Fruit fly (Drosophila melanogaster) whole organism, embryonic: Measurements from ENCODE around the gene CG32681.

Experiments used
- Antp ChIP-seq: fragments of 200-800 bp; sonication (Bioruptor generic); optimal IDR thresholded peaks from 3 replicates; lab custom pipeline; 2016; ENCODE audit warnings: missing biosample characterization, missing genetic modification characterization
- BEAF-32 ChIP-seq: fragments of 200-800 bp; sonication (Bioruptor generic); optimal IDR thresholded peaks from 3 replicates; lab custom pipeline; 2017; ENCODE audit warnings: missing biosample characterization, missing genetic modification characterization, mild to moderate bottlenecking, moderate library complexity, missing genetic modification reagents
- C15 ChIP-seq: fragments of 200-800 bp; sonication (Bioruptor generic); IDR thresholded peaks from 3 replicates; pipeline ENCODE4 v1.3.6; 2022; ENCODE audit warnings: missing biosample characterization, missing genetic modification characterization
- CG11560 ChIP-seq: fragments of 200-800 bp; sonication (Bioruptor generic); IDR thresholded peaks from 3 replicates; pipeline ENCODE4 v1.3.6; 2022; ENCODE audit warnings: missing biosample characterization, missing genetic modification characterization
- CG12155 ChIP-seq: fragments of 200-800 bp; sonication (Bioruptor generic); optimal IDR thresholded peaks from 3 replicates; lab custom pipeline; 2016; ENCODE audit warnings: missing biosample characterization, missing genetic modification characterization
- CG12219 ChIP-seq: fragments of 200-800 bp; sonication (Bioruptor generic); optimal IDR thresholded peaks from 3 replicates; lab custom pipeline; 2018; ENCODE audit warnings: missing biosample characterization, mild to moderate bottlenecking, missing genetic modification characterization
- CG1233 ChIP-seq: fragments of 200-800 bp; sonication (Bioruptor generic); optimal IDR thresholded peaks from 4 replicates; lab custom pipeline; 2018; ENCODE audit warnings: missing biosample characterization, mild to moderate bottlenecking, missing genetic modification characterization
- CG14860 ChIP-seq: fragments of 200-800 bp; sonication (Bioruptor generic); IDR thresholded peaks from 3 replicates; pipeline ENCODE4 v1.3.6; 2022; ENCODE audit warnings: missing biosample characterization, missing genetic modification characterization; ENCODE audit not compliant: partially characterized antibody
- CG1792 ChIP-seq: fragments of 200-800 bp; sonication (Bioruptor generic); optimal IDR thresholded peaks from 2 replicates; lab custom pipeline; 2016; ENCODE audit warnings: missing biosample characterization, missing genetic modification characterization
- CG18764 ChIP-seq: fragments of 200-800 bp; sonication (Bioruptor generic); optimal IDR thresholded peaks from 3 replicates; lab custom pipeline; 2016; ENCODE audit warnings: missing biosample characterization, missing genetic modification characterization
- CG2202 ChIP-seq: fragments of 200-800 bp; sonication (Bioruptor generic); optimal IDR thresholded peaks from 2 replicates; lab custom pipeline; 2018; ENCODE audit warnings: missing biosample characterization, mild to moderate bottlenecking, missing genetic modification characterization
- CG31224 ChIP-seq: fragments of 200-800 bp; sonication (Bioruptor generic); IDR thresholded peaks from 2 replicates; pipeline ENCODE4 v1.3.6; 2022; ENCODE audit warnings: missing biosample characterization, missing genetic modification characterization
- CG33213 ChIP-seq: fragments of 200-800 bp; sonication (Bioruptor generic); optimal IDR thresholded peaks from 3 replicates; lab custom pipeline; 2016; ENCODE audit warnings: missing biosample characterization, missing genetic modification characterization
- CG33557 ChIP-seq: fragments of 200-800 bp; sonication (Bioruptor generic); optimal IDR thresholded peaks from 2 replicates; lab custom pipeline; 2019; ENCODE audit warnings: missing biosample characterization, mild to moderate bottlenecking, missing genetic modification characterization, moderate library complexity
- CG4820 ChIP-seq: fragments of 200-800 bp; sonication (Bioruptor generic); optimal IDR thresholded peaks from 3 replicates; lab custom pipeline; 2016; ENCODE audit warnings: missing biosample characterization, missing genetic modification characterization
- CG6791 ChIP-seq: fragments of 200-800 bp; sonication (Bioruptor generic); IDR thresholded peaks from 3 replicates; pipeline ENCODE4 v1.3.6; 2022; ENCODE audit warnings: missing biosample characterization, missing genetic modification characterization; ENCODE audit not compliant: partially characterized antibody
- CG6854 ChIP-seq: fragments of 200-800 bp; sonication (Bioruptor generic); optimal IDR thresholded peaks from 3 replicates; lab custom pipeline; 2017; ENCODE audit warnings: missing biosample characterization, mild to moderate bottlenecking, missing genetic modification characterization
- Chrac-16 ChIP-seq: fragments of 200-800 bp; sonication (Bioruptor generic); optimal IDR thresholded peaks from 3 replicates; lab custom pipeline; 2016; ENCODE audit warnings: missing biosample characterization, missing genetic modification characterization
- Dek ChIP-seq: fragments of 200-800 bp; sonication (Bioruptor generic); optimal IDR thresholded peaks from 3 replicates; lab custom pipeline; 2019; ENCODE audit warnings: missing biosample characterization, mild to moderate bottlenecking, missing genetic modification characterization, moderate library complexity
- Dip2 ChIP-seq: fragments of 200-800 bp; sonication (Bioruptor generic); IDR thresholded peaks from 2 replicates; pipeline ENCODE4 v1.3.6; 2022; ENCODE audit warnings: missing biosample characterization, missing genetic modification characterization
- Dp ChIP-seq: fragments of 200-800 bp; sonication (Bioruptor generic); optimal IDR thresholded peaks from 2 replicates; lab custom pipeline; 2018; ENCODE audit warnings: missing biosample characterization, mild to moderate bottlenecking, missing genetic modification characterization, moderate library complexity
- Dref ChIP-seq: fragments of 200-800 bp; sonication (Bioruptor generic); IDR thresholded peaks from 2 replicates; pipeline ENCODE4 v1.3.6; 2022; ENCODE audit warnings: missing biosample characterization, missing genetic modification characterization
- Drgx ChIP-seq: fragments of 200-800 bp; sonication (Bioruptor generic); IDR thresholded peaks from 2 replicates; pipeline ENCODE4 v1.3.6; 2022; ENCODE audit warnings: missing biosample characterization, missing genetic modification characterization
- E2f1 ChIP-seq: fragments of 200-800 bp; sonication (Bioruptor generic); IDR thresholded peaks from 2 replicates; pipeline ENCODE4 v1.3.6; 2022; ENCODE audit warnings: missing biosample characterization, missing genetic modification characterization
- E2f2 ChIP-seq: fragments of 200-800 bp; sonication (Bioruptor generic); IDR thresholded peaks from 2 replicates; pipeline ENCODE4 v1.3.6; 2022; ENCODE audit warnings: missing biosample characterization, missing genetic modification characterization
- Fer2 ChIP-seq: fragments of 200-800 bp; sonication (Bioruptor generic); optimal IDR thresholded peaks from 2 replicates; lab custom pipeline; 2018; ENCODE audit warnings: missing biosample characterization, mild to moderate bottlenecking, missing genetic modification characterization, moderate library complexity
- Fer3 ChIP-seq: fragments of 200-800 bp; sonication (Bioruptor generic); optimal IDR thresholded peaks from 2 replicates; lab custom pipeline; 2018; ENCODE audit warnings: missing biosample characterization, mild to moderate bottlenecking, missing genetic modification characterization, moderate library complexity
- Gsc ChIP-seq: fragments of 200-800 bp; sonication (Bioruptor generic); IDR thresholded peaks from 2 replicates; pipeline ENCODE4 v1.3.6; 2022; ENCODE audit warnings: missing biosample characterization, missing genetic modification characterization
- H15 ChIP-seq: fragments of 200-800 bp; sonication (Bioruptor generic); IDR thresholded peaks from 3 replicates; pipeline ENCODE4 v1.3.6; 2022; ENCODE audit warnings: missing biosample characterization, missing genetic modification characterization
- Kr ChIP-seq: fragments of 200-800 bp; sonication (Bioruptor generic); optimal IDR thresholded peaks from 2 replicates; lab custom pipeline; 2017; ENCODE audit warnings: missing biosample characterization, mild to moderate bottlenecking, missing genetic modification characterization
- NFAT ChIP-seq: fragments of 200-800 bp; sonication (Bioruptor generic); IDR thresholded peaks from 2 replicates; pipeline ENCODE4 v1.3.6; 2022; ENCODE audit warnings: missing biosample characterization, missing genetic modification characterization
- Nf-YB ChIP-seq: fragments of 200-800 bp; sonication (Bioruptor generic); optimal IDR thresholded peaks from 3 replicates; lab custom pipeline; 2019; ENCODE audit warnings: missing biosample characterization, mild to moderate bottlenecking, missing genetic modification characterization, moderate library complexity
- Opbp ChIP-seq: fragments of 200-800 bp; sonication (Bioruptor generic); IDR thresholded peaks from 3 replicates; pipeline ENCODE4 v1.3.6; 2022; ENCODE audit warnings: missing biosample characterization, missing genetic modification characterization; ENCODE audit not compliant: partially characterized antibody
- Scr ChIP-seq: fragments of 200-800 bp; sonication (Bioruptor generic); IDR thresholded peaks from 2 replicates; pipeline ENCODE4 v1.3.6; 2022; ENCODE audit warnings: missing biosample characterization, missing genetic modification characterization; ENCODE audit not compliant: partially characterized antibody
- amos ChIP-seq: fragments of 200-800 bp; sonication (Bioruptor generic); IDR thresholded peaks from 2 replicates; pipeline ENCODE4 v1.3.6; 2022; ENCODE audit warnings: missing biosample characterization, missing genetic modification characterization; ENCODE audit not compliant: partially characterized antibody
- cg ChIP-seq: fragments of 200-800 bp; sonication (Bioruptor generic); optimal IDR thresholded peaks from 3 replicates; lab custom pipeline; 2019; ENCODE audit warnings: missing biosample characterization, mild to moderate bottlenecking, missing genetic modification characterization, moderate library complexity
- chif ChIP-seq, 2 experiments: fragments of 200-800 bp; sonication (Bioruptor generic); optimal IDR thresholded peaks; 3 replicates each; lab custom pipeline; 2016; ENCODE audit warnings: missing biosample characterization in 2 of 2, missing genetic modification characterization in 2 of 2
- gfzf ChIP-seq: fragments of 200-800 bp; sonication (Bioruptor generic); optimal IDR thresholded peaks from 2 replicates; lab custom pipeline; 2016; ENCODE audit warnings: missing biosample characterization, mild to moderate bottlenecking, missing genetic modification characterization, moderate library complexity
- gsb-n ChIP-seq: fragments of 200-800 bp; sonication (Bioruptor generic); optimal IDR thresholded peaks from 3 replicates; lab custom pipeline; 2018; ENCODE audit warnings: missing biosample characterization, mild to moderate bottlenecking, missing genetic modification characterization
- hbn ChIP-seq: fragments of 200-800 bp; sonication (Bioruptor generic); IDR thresholded peaks from 2 replicates; pipeline ENCODE4 v1.3.6; 2022; ENCODE audit warnings: missing biosample characterization, missing genetic modification characterization; ENCODE audit not compliant: partially characterized antibody
- maf-S ChIP-seq: fragments of 200-800 bp; sonication (Bioruptor generic); optimal IDR thresholded peaks from 2 replicates; lab custom pipeline; 2016; ENCODE audit warnings: missing biosample characterization, missing genetic modification characterization
- nerfin-1 ChIP-seq: fragments of 200-800 bp; sonication (Bioruptor generic); optimal IDR thresholded peaks from 3 replicates; lab custom pipeline; 2019; ENCODE audit warnings: missing biosample characterization, mild to moderate bottlenecking, missing genetic modification characterization, moderate library complexity
- nerfin-2 ChIP-seq: fragments of 200-800 bp; sonication (Bioruptor generic); IDR thresholded peaks from 2 replicates; pipeline ENCODE4 v1.3.6; 2022; ENCODE audit warnings: missing biosample characterization, missing genetic modification characterization; ENCODE audit not compliant: partially characterized antibody
- p53 ChIP-seq: fragments of 200-800 bp; sonication (Bioruptor generic); optimal IDR thresholded peaks from 2 replicates; lab custom pipeline; 2016; ENCODE audit warnings: missing biosample characterization, missing genetic modification characterization
- rib ChIP-seq: fragments of 200-800 bp; sonication (Bioruptor generic); IDR thresholded peaks from 2 replicates; pipeline ENCODE4 v1.3.6; 2022; ENCODE audit warnings: missing biosample characterization, missing genetic modification characterization
- scrt ChIP-seq: fragments of 200-800 bp; sonication (Bioruptor generic); optimal IDR thresholded peaks from 2 replicates; lab custom pipeline; 2018; ENCODE audit warnings: missing biosample characterization, mild to moderate bottlenecking, missing genetic modification characterization, moderate library complexity
- sens ChIP-seq: fragments of 200-800 bp; sonication (Bioruptor generic); peaks from one replicate; lab custom pipeline; 2016; ENCODE audit warnings: missing biosample characterization, missing genetic modification characterization
- slbo ChIP-seq: fragments of 200-800 bp; sonication (Bioruptor generic); IDR thresholded peaks from 2 replicates; pipeline ENCODE4 v1.3.6; 2022; ENCODE audit warnings: missing biosample characterization, missing genetic modification characterization
- sna ChIP-seq: fragments of 200-800 bp; sonication (Bioruptor generic); IDR thresholded peaks from 2 replicates; pipeline ENCODE4 v1.3.6; 2022; ENCODE audit warnings: missing biosample characterization, missing genetic modification characterization; ENCODE audit not compliant: partially characterized antibody
- tna ChIP-seq: fragments of 200-800 bp; sonication (Bioruptor generic); IDR thresholded peaks from 2 replicates; pipeline ENCODE4 v1.3.6; 2022; ENCODE audit warnings: missing biosample characterization, missing genetic modification characterization; ENCODE audit not compliant: partially characterized antibody
- toy ChIP-seq: fragments of 200-800 bp; sonication (Bioruptor generic); IDR thresholded peaks from 2 replicates; pipeline ENCODE4 v1.3.6; 2022; ENCODE audit warnings: missing biosample characterization, missing genetic modification characterization

CG32681 gene

DNA sequence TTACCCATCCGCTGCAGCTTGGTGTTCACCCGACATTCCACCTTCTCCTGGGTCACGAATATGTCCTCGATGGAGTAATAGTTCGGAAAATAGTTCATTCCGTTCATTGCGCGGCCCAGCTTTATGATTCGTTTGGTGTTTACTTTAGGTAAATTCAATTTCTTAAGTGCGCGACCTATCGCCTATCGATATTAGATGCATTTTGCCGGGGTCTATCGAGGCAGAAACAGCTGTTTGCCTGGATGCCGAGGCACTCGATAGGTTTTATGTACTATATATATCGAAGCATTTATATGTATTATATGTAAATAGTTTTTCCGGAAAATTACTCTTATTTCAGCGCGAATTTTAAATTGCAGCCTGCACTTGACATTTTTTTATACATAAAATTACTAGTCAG lies 3.8 kb upstream of the CG32681 start (continued):
- TF ChIP-seq NFAT (GFP tag; lab: Robert Waterston, UW) (no peak), E2f2 (GFP tag; lab: Robert Waterston, UW) (peak; percentile 69), CG33213 (GFP tag; lab: Kevin White, UChicago) (no peak), Fer3 (tag; lab: Kevin White, UChicago) (no peak), CG14860 (peak; percentile 68), sna (GFP tag; lab: Robert Waterston, UW) (peak; percentile 55), Drgx (no peak), CG18764 (GFP tag; lab: Kevin White, UChicago) (no peak), CG6854 (no peak), Opbp (GFP tag; lab: Robert Waterston, UW) (peak; percentile 75; the same call in 2 of the 3 replicates), CG12155 (GFP tag; lab: Kevin White, UChicago) (no peak), nerfin-2 (GFP tag; lab: Robert Waterston, UW) (peak; percentile 60), CG31224 (no peak), maf-S (GFP tag; lab: Kevin White, UChicago) (no peak), CG11560 (tag; lab: Robert Waterston, UW) (peak; percentile 35; the same call in 1 of the 3 replicates), CG1792 (no peak), chif (GFP tag; optimal IDR thresholded peaks at IDR 0.05; lab: Kevin White, UChicago) (no peak), sens (GFP tag; lab: Kevin White, UChicago) (no peak), CG33557 (GFP tag; lab: Kevin White, UChicago) (no peak), Scr (GFP tag; lab: Robert Waterston, UW) (peak; percentile 63), Dref (GFP tag; lab: Robert Waterston, UW) (peak; percentile 65), nerfin-1 (tag; lab: Kevin White, UChicago) (peak; percentile 66), cg (GFP tag; lab: Kevin White, UChicago) (no peak), hbn (peak; percentile 53), amos (GFP tag; lab: Robert Waterston, UW) (peak; percentile 54; the same call in 1 of the 2 replicates), Chrac-16 (no peak), slbo (no peak), toy (GFP tag; lab: Robert Waterston, UW) (no peak), CG2202 (tag; lab: Kevin White, UChicago) (no peak), Dek (tag; lab: Kevin White, UChicago) (no peak), rib (GFP tag; lab: Robert Waterston, UW) (no peak), Dip2 (GFP tag; lab: Robert Waterston, UW) (no peak), CG6791 (GFP tag; lab: Robert Waterston, UW) (peak; percentile 80), gsb-n (tag; lab: Kevin White, UChicago) (no peak), tna (GFP tag; lab: Robert Waterston, UW) (peak; percentile 80), Antp (GFP tag; lab: Kevin White, UChicago) (no peak), Kr (GFP tag; lab: Kevin White, UChicago) (no peak), CG4820 (no peak), CG12219 (GFP tag; lab: Kevin White, UChicago) (no peak), BEAF-32 (GFP tag; lab: Kevin White, UChicago) (peak; percentile 39), scrt (GFP tag; lab: Kevin White, UChicago) (no peak), Fer2 (tag; lab: Kevin White, UChicago) (no peak), Gsc (GFP tag; lab: Robert Waterston, UW) (no peak), C15 (GFP tag; lab: Robert Waterston, UW) (no peak), CG1233 (no peak), Dp (GFP tag; lab: Kevin White, UChicago) (peak; percentile 63), H15 (no peak), p53 (no peak), Nf-YB (GFP tag; lab: Kevin White, UChicago) (no peak), E2f1 (GFP tag; lab: Robert Waterston, UW) (no peak), gfzf (GFP tag; lab: Kevin White, UChicago) (no peak)
